Worm (Caenorhabditis elegans): Measurements from ENCODE around the gene srw-39.

srw-39 gene

ce11 chrV:20138407-20139044 is 33.3 kb downstream of the srw-39 start, which contains the start of gene Y113G7A.14:
TSS of gene Y113G7A.14 (minus strand) at chrV:20138457.
- TF ChIP-seq mec-3 (tag; optimal IDR thresholded peaks at IDR 0.05; ENCODE audit: borderline replicate concordance) (no peak), npax-4 (tag; optimal IDR thresholded peaks at IDR 0.05) (no peak), ceh-24 (tag; optimal IDR thresholded peaks at IDR 0.05) (no peak), nhr-11 (tag; optimal IDR thresholded peaks at IDR 0.05) (no peak), elt-2 (tag; optimal IDR thresholded peaks at IDR 0.05) (no peak), sox-2 (GFP tag; IDR thresholded peaks at IDR 0.05) (no peak), sdc-2 (tag; optimal IDR thresholded peaks at IDR 0.05) (no peak), C08G9.2 (tag; optimal IDR thresholded peaks at IDR 0.05) (no peak), sox-4 (tag; optimal IDR thresholded peaks at IDR 0.05) (no peak), hlh-6 (tag; optimal IDR thresholded peaks at IDR 0.05) (no peak), pag-3 (tag; optimal IDR thresholded peaks at IDR 0.05; ENCODE audit: borderline replicate concordance) (no peak), nfya-1 (tag; optimal IDR thresholded peaks at IDR 0.05) (no peak), hlh-8 (tag; optimal IDR thresholded peaks at IDR 0.05) (no peak), hlh-13 (GFP tag; optimal IDR thresholded peaks at IDR 0.05) (no peak), F13H6.1 (tag; optimal IDR thresholded peaks at IDR 0.05) (no peak), unc-55 (GFP tag; optimal IDR thresholded peaks at IDR 0.05) (no peak)

ce11 chrV:20135247-20135646 is 36.6 kb downstream of the srw-39 start, which contains the start of gene Y113G7A.22:
TSS of gene Y113G7A.22 (minus strand) at chrV:20135347.
- TF ChIP-seq rnt-1 (tag; optimal IDR thresholded peaks at IDR 0.05) (no peak), elt-4 (tag; optimal IDR thresholded peaks at IDR 0.05) (no peak), Y22D7AL.16 (tag; optimal IDR thresholded peaks at IDR 0.05) (no peak), ets-4 (tag; optimal IDR thresholded peaks at IDR 0.05) (no peak), odd-2 (tag; optimal IDR thresholded peaks at IDR 0.05) (no peak), pha-2 (tag; optimal IDR thresholded peaks at IDR 0.05) (no peak), ceh-19 (GFP tag; optimal IDR thresholded peaks at IDR 0.05) (no peak), F13H6.1 (tag; optimal IDR thresholded peaks at IDR 0.05) (no peak), fkh-6 (tag; optimal IDR thresholded peaks at IDR 0.05) (no peak), fkh-10 (GFP tag; optimal IDR thresholded peaks at IDR 0.05) (no peak), ref-2 (tag; optimal IDR thresholded peaks at IDR 0.05) (no peak), pax-1 (tag; optimal IDR thresholded peaks at IDR 0.05) (no peak), gmeb-2 (tag; optimal IDR thresholded peaks at IDR 0.05) (no peak), T23F11.4 (GFP tag; optimal IDR thresholded peaks at IDR 0.05) (no peak), pat-9 (tag; optimal IDR thresholded peaks at IDR 0.05) (no peak)

ce11 chrV:20134797-20135196 is 37.0 kb downstream of the srw-39 start:
- TF ChIP-seq ceh-22 (tag; optimal IDR thresholded peaks at IDR 0.05): no peak

- TF ChIP-seq ceh-22 (tag; optimal IDR thresholded peaks at IDR 0.05) (no peak), ref-2 (tag; optimal IDR thresholded peaks at IDR 0.05) (no peak), pag-3 (tag; optimal IDR thresholded peaks at IDR 0.05; ENCODE audit: borderline replicate concordance) (no peak), ceh-31 (tag; optimal IDR thresholded peaks at IDR 0.05) (no peak), syd-9 (tag; optimal IDR thresholded peaks at IDR 0.05) (no peak), elt-4 (tag; optimal IDR thresholded peaks at IDR 0.05) (no peak), pha-4 (tag; optimal IDR thresholded peaks at IDR 0.05) (no peak), ztf-16 (tag; optimal IDR thresholded peaks at IDR 0.05) (no peak), dmd-4 (tag; optimal IDR thresholded peaks at IDR 0.05; ENCODE audit: borderline replicate concordance) (no peak), che-1 (tag; optimal IDR thresholded peaks at IDR 0.05) (no peak), hlh-13 (GFP tag; optimal IDR thresholded peaks at IDR 0.05) (no peak)
Measured at ce11 chrV:20133163-20133562, 38.7 kb downstream of the srw-39 start, which contains the start of gene ssu-1. TSS of gene ssu-1 (minus strand) at chrV:20133263.
